Worm (Caenorhabditis elegans) whole organism, L3 larva: ENCODE measurements around the gene npl-4.1.
A peak's percentile ranks its signal among the peaks of the same experiment; 100 is the strongest.
"Not testable (repeated sequence)": the region's sequence is repeated elsewhere in the genome, so short reads cannot be mapped to it uniquely, and the experiment has no call there.

Experiments used
- R02D3.7 ChIP-seq: fragments of 150-350 bp; optimal IDR thresholded peaks from 2 replicates; lab custom pipeline; 2014; ENCODE audit warnings: missing biosample characterization, missing genetic modification characterization
- ZK546.5 ChIP-seq: sonication (generic microtip); optimal IDR thresholded peaks from 2 replicates; lab custom pipeline; 2017; ENCODE audit warnings: missing biosample characterization, missing genetic modification characterization
- aly-2 ChIP-seq: fragments of 150-350 bp; optimal IDR thresholded peaks from 2 replicates; lab custom pipeline; 2014; ENCODE audit warnings: missing biosample characterization, missing genetic modification characterization
- ama-1 ChIP-seq: fragments of 150-350 bp; optimal IDR thresholded peaks from 2 replicates; lab custom pipeline; 2018
- ceh-16 ChIP-seq: sonication (generic microtip); optimal IDR thresholded peaks from 2 replicates; lab custom pipeline; 2017; ENCODE audit warnings: missing biosample characterization, missing genetic modification characterization
- ceh-28 ChIP-seq: fragments of 150-350 bp; optimal IDR thresholded peaks from 2 replicates; lab custom pipeline; 2014; ENCODE audit warnings: missing biosample characterization, missing genetic modification reagents, missing genetic modification characterization
- ceh-82 ChIP-seq: fragments of 150-350 bp; optimal IDR thresholded peaks from 2 replicates; lab custom pipeline; 2014; ENCODE audit warnings: missing biosample characterization, missing genetic modification characterization
- ceh-9 ChIP-seq: sonication (generic microtip); optimal IDR thresholded peaks from 2 replicates; lab custom pipeline; 2018; ENCODE audit warnings: missing biosample characterization, missing genetic modification characterization
- egl-27 ChIP-seq: sonication (generic microtip); optimal IDR thresholded peaks from 4 replicates; lab custom pipeline; 2017; ENCODE audit warnings: missing biosample characterization, missing genetic modification reagents, missing genetic modification characterization
- elt-1 ChIP-seq: fragments of 150-350 bp; optimal IDR thresholded peaks from 2 replicates; lab custom pipeline; 2014; ENCODE audit warnings: missing biosample characterization, missing genetic modification characterization
- elt-2 ChIP-seq: sonication (generic microtip); optimal IDR thresholded peaks from 2 replicates; lab custom pipeline; 2016; ENCODE audit warnings: missing genetic modification reagents, mild to moderate bottlenecking, missing genetic modification characterization, missing compliant biosample characterization
- eor-1 ChIP-seq, 2 experiments: fragments of 150-350 bp; optimal IDR thresholded peaks; 2 replicates each; lab custom pipeline; 2014 to 2018; ENCODE audit warnings: missing biosample characterization in 2 of 2, missing genetic modification characterization in 2 of 2
- fkh-10 ChIP-seq: sonication (generic microtip); optimal IDR thresholded peaks from 2 replicates; lab custom pipeline; 2017; ENCODE audit warnings: missing biosample characterization, missing genetic modification reagents, missing genetic modification characterization
- fkh-2 ChIP-seq: fragments of 150-350 bp; optimal IDR thresholded peaks from 2 replicates; lab custom pipeline; 2014; ENCODE audit warnings: missing biosample characterization, missing genetic modification reagents, missing genetic modification characterization
- fos-1 ChIP-seq: fragments of 150-350 bp; optimal IDR thresholded peaks from 2 replicates; lab custom pipeline; 2014; ENCODE audit warnings: missing biosample characterization, missing genetic modification characterization
- hmg-11 ChIP-seq: sonication (generic microtip); optimal IDR thresholded peaks from 2 replicates; lab custom pipeline; 2016; ENCODE audit warnings: missing genetic modification characterization, missing compliant biosample characterization
- jun-1 ChIP-seq: fragments of 150-350 bp; optimal IDR thresholded peaks from 2 replicates; lab custom pipeline; 2014; ENCODE audit warnings: missing biosample characterization, missing genetic modification reagents, missing genetic modification characterization
- lin-15B ChIP-seq: fragments of 150-350 bp; optimal IDR thresholded peaks from 2 replicates; lab custom pipeline; 2014; ENCODE audit warnings: missing biosample characterization, missing genetic modification characterization
- lin-39 ChIP-seq: fragments of 150-350 bp; optimal IDR thresholded peaks from 2 replicates; lab custom pipeline; 2018; ENCODE audit warnings: missing biosample characterization, missing genetic modification reagents, missing genetic modification characterization
- lsy-12 ChIP-seq: sonication (generic microtip); optimal IDR thresholded peaks from 2 replicates; lab custom pipeline; 2016; ENCODE audit warnings: mild to moderate bottlenecking, missing genetic modification characterization, missing compliant biosample characterization
- mml-1 ChIP-seq: fragments of 150-350 bp; sonication (generic microtip); optimal IDR thresholded peaks from 3 replicates; lab custom pipeline; 2014; ENCODE audit warnings: missing biosample characterization, missing genetic modification characterization
- nfya-1 ChIP-seq: sonication (generic microtip); optimal IDR thresholded peaks from 2 replicates; lab custom pipeline; 2017; ENCODE audit warnings: missing genetic modification characterization, mild to moderate bottlenecking, missing compliant biosample characterization, antibody characterized with exemption, moderate library complexity; ENCODE audit not compliant: insufficient read depth
- nhr-12 ChIP-seq: fragments of 150-350 bp; optimal IDR thresholded peaks from 2 replicates; lab custom pipeline; 2014; ENCODE audit warnings: missing biosample characterization, missing genetic modification characterization
- nhr-237 ChIP-seq: fragments of 150-350 bp; optimal IDR thresholded peaks from 2 replicates; lab custom pipeline; 2014; ENCODE audit warnings: missing biosample characterization, missing genetic modification characterization
- nhr-25 ChIP-seq: sonication (generic microtip); optimal IDR thresholded peaks from 2 replicates; lab custom pipeline; 2017; ENCODE audit warnings: missing biosample characterization, missing genetic modification characterization
- nhr-43 ChIP-seq: sonication (generic microtip); optimal IDR thresholded peaks from 2 replicates; lab custom pipeline; 2016; ENCODE audit warnings: mild to moderate bottlenecking, missing genetic modification characterization, missing compliant biosample characterization; ENCODE audit not compliant: poor library complexity, severe bottlenecking
- nhr-67 ChIP-seq: fragments of 150-350 bp; optimal IDR thresholded peaks from 2 replicates; lab custom pipeline; 2014; ENCODE audit warnings: missing biosample characterization, missing genetic modification characterization
- nhr-77 ChIP-seq: fragments of 150-350 bp; optimal IDR thresholded peaks from 2 replicates; lab custom pipeline; 2014; ENCODE audit warnings: missing biosample characterization, missing genetic modification characterization
- pha-4 ChIP-seq: fragments of 150-350 bp; optimal IDR thresholded peaks from 2 replicates; lab custom pipeline; 2014; ENCODE audit warnings: missing biosample characterization, missing genetic modification reagents, missing genetic modification characterization
- pqm-1 ChIP-seq: fragments of 150-350 bp; optimal IDR thresholded peaks from 2 replicates; lab custom pipeline; 2017; ENCODE audit warnings: missing biosample characterization, missing genetic modification characterization, inconsistent platforms
- sea-2 ChIP-seq: fragments of 150-350 bp; sonication (generic microtip); optimal IDR thresholded peaks from 4 replicates; lab custom pipeline; 2014; ENCODE audit warnings: missing biosample characterization, missing genetic modification reagents, missing genetic modification characterization
- skn-1 ChIP-seq: fragments of 150-350 bp; optimal IDR thresholded peaks from 2 replicates; lab custom pipeline; 2014; ENCODE audit warnings: missing biosample characterization, missing genetic modification characterization
- snpc-4 ChIP-seq: fragments of 150-350 bp; optimal IDR thresholded peaks from 2 replicates; lab custom pipeline; 2014; ENCODE audit warnings: missing biosample characterization, missing genetic modification characterization
- tbx-2 ChIP-seq: sonication (generic microtip); optimal IDR thresholded peaks from 2 replicates; lab custom pipeline; 2016; ENCODE audit warnings: mild to moderate bottlenecking, missing genetic modification characterization, missing compliant biosample characterization
- unc-39 ChIP-seq: sonication (generic microtip); optimal IDR thresholded peaks from 4 replicates; lab custom pipeline; 2017; ENCODE audit warnings: missing biosample characterization, missing genetic modification characterization
- ztf-4 ChIP-seq: fragments of 150-350 bp; optimal IDR thresholded peaks from 2 replicates; lab custom pipeline; 2014; ENCODE audit warnings: missing biosample characterization, missing genetic modification characterization

npl-4.1 gene

DNA sequence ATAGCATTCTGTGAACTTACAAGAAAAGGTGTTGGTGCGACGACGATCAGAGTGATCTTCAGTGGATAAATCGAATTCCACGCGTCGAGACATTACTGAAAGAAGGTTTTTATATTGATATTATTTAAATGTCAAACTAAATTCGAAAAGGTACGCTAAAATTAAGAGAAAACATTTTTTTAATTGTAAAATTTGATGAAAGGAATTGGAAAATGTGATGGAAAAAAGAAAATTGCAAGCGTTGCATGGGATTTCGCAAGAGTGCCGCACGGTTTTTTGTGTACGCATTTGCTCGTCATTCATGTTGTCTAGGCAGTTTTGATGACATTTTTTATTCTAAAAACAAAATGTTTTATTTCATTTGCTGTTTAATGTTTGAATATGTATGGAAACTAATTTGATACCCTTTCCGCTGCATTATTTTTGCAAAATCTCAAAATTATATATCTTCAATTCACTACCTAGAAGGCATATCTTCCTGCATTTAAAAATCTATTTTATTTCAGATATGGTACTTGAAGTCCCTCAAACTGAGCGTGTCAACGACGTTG, at the start of gene npl-4.1, which contains the start of gene F59E12.6:
Gene npl-4.1 (plus strand): TSS at position 501 of the 551 bp plus-strand sequence.
Gene F59E12.6 (minus strand): TSS at position 101 of the 551 bp plus-strand sequence.
- not testable (repeated sequence) for TF ChIP-seq nhr-67 (tag; lab: Kevin White, UChicago); snpc-4 (tag; lab: Kevin White, UChicago); ceh-9

DNA sequence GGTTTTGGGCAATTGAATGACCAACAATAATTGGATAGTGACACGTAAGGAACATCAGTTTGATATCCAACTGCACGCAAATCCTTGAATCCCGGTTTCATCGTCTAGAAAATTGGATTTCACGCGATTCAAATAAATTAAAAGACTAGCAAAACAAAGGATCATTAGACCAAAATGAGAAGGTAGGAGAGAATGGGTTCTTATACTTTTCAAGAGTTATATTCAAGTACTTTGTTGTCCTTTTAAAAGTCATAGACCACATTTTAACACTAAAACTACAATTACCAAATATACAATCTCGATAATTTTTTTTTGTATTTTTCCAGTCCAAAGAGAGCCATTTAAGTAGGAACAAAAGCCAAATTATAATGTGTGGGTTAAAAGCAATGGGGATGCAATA, 48.8 kb upstream of the npl-4.1 start, which contains the start of gene T25E4.2:
Gene T25E4.2 (minus strand): TSS at position 101 of the 400 bp plus-strand sequence.
- TF ChIP-seq nhr-25 (no peak), nhr-237 (tag; lab: Kevin White, UChicago) (no peak), aly-2 (no peak), skn-1 (tag; lab: Kevin White, UChicago) (no peak), ama-1 (lab: Kevin White, UChicago) (no peak), hmg-11 (tag; lab: Kevin White, UChicago) (no peak), elt-2 (no peak), fkh-10 (GFP tag; lab: Kevin White, UChicago) (no peak), ceh-16 (tag; lab: Kevin White, UChicago) (no peak), elt-1 (tag; lab: Kevin White, UChicago) (no peak)

DNA sequence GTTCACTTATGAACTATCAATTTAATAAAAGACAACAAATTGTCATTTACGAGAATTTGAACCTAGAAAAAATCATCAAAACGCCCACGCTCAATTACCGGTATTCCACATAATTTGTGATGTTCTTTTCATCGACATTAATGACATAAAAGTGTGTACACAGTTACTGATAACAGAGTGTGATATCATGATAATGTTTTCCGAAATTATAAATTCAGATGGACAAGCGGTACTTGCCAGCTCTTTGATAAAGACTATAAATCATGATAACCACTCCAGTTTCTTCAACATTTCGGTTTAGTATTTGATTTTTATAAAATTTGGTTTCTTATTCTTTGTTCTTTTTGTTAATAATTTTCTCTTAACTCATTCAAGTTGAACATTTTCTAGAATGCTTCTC, 45.4 kb upstream of the npl-4.1 start, which contains the start of gene lys-8:
Gene lys-8 (plus strand): TSS at position 391 of the 400 bp plus-strand sequence.
- TF ChIP-seq pha-4 (tag; lab: Kevin White, UChicago) (peak; percentile 65), lin-39 (no peak), egl-27 (no peak), pqm-1 (peak; percentile 97), snpc-4 (tag; lab: Kevin White, UChicago) (peak; percentile 13), elt-2 (peak; percentile 100), nhr-43 (no peak), jun-1 (tag; lab: Kevin White, UChicago) (peak; percentile 52)

DNA sequence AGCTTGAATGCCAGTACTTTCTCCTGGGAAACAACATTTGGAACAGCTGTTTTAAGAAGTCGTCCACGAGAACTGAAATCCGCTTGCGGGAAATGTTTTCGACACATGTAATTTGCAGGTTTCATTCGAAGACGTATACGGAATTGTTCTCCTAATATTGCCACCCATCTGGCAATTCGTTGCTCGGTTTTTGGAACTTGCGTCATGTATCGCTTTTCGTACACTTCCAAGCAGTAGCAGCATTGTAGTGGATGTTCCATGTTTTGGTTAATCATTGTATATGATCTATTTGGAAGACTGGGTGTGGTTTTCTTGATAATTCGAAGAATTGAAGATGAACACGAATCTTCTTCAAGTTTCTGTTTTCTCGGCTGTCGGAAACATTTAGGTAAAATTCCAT, 43.4 kb upstream of the npl-4.1 start:
- no peak for TF ChIP-seq pqm-1
- TF ChIP-seq skn-1 (tag; lab: Kevin White, UChicago): no peak
- no peak for TF ChIP-seq nhr-77 (tag; lab: Kevin White, UChicago)
- no peak for TF ChIP-seq ceh-16 (tag; lab: Kevin White, UChicago)
- TF ChIP-seq ceh-28 (tag; lab: Kevin White, UChicago): no peak
- TF ChIP-seq hmg-11 (tag; lab: Kevin White, UChicago): no peak
- no peak for TF ChIP-seq ceh-82 (tag; lab: Kevin White, UChicago)
- no peak for TF ChIP-seq jun-1 (tag; lab: Kevin White, UChicago)
- TF ChIP-seq ceh-9: no peak
- TF ChIP-seq lsy-12 (tag; lab: Kevin White, UChicago): no peak
- TF ChIP-seq R02D3.7 (tag; lab: Kevin White, UChicago): no peak
- TF ChIP-seq nhr-237 (tag; lab: Kevin White, UChicago): no peak
- no peak for TF ChIP-seq ztf-4 (tag; lab: Kevin White, UChicago)
- TF ChIP-seq mml-1 (tag; lab: Kevin White, UChicago): no peak
- TF ChIP-seq sea-2 (GFP tag; lab: Kevin White, UChicago): no peak
- TF ChIP-seq ZK546.5: no peak
- TF ChIP-seq, all 47 proteins: peak for 0

DNA sequence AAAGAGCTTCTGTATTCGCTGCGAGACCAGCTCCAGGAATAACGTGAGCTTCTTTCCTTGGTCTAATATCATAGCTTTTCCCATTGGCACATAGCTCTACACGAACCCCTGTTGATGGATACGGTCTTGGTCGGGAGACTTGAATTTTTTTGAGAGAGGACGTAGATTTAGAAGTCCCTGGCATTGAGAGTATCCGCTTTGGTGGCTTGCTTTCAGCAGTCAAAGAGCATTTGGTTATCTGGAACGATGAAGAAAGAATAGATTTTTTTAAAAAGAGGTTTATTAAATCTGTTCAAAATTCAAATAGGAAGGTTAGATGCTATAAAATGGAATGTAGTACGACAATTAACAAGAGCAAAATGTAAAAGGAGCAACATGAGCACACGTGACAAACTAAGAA, 41.5 kb upstream of the npl-4.1 start, which contains the start of gene C17G10.13:
Gene C17G10.13 (minus strand): TSS at position 101 of the 400 bp plus-strand sequence.
- TF ChIP-seq fos-1: no peak
- TF ChIP-seq elt-2: peak; percentile 5

DNA sequence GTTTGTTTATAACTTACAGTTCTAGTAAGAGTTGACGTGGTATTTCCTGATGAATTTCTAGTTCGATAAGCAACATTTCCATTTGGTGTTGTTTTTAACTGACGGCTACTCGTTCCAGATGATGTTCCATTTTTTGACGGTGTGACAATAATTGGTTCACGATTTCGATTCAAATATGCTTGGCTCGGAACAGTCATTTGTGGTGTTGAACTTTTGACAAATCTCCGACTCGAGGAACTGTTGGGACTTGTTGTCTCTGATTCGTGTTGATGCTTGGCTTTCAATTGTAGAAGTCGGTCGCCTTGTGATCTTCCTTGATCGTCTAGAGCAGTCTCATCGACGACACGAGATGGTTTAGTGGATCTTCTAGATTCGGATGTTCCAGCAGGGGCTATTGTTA, 39.6 kb upstream of the npl-4.1 start:
- TF ChIP-seq tbx-2 (tag; lab: Kevin White, UChicago): no peak
- no peak for TF ChIP-seq nfya-1 (tag; lab: Kevin White, UChicago)
- TF ChIP-seq ama-1 (lab: Kevin White, UChicago): no peak
- no peak for TF ChIP-seq nhr-12 (tag; lab: Kevin White, UChicago)
- TF ChIP-seq fkh-2 (tag; lab: Kevin White, UChicago): no peak
- no peak for TF ChIP-seq elt-1 (tag; lab: Kevin White, UChicago)
- no peak for TF ChIP-seq skn-1 (tag; lab: Kevin White, UChicago)
- TF ChIP-seq pha-4 (tag; lab: Kevin White, UChicago): no peak
- TF ChIP-seq hmg-11 (tag; lab: Kevin White, UChicago): no peak
- TF ChIP-seq unc-39 (tag; lab: Kevin White, UChicago): no peak
- no peak for TF ChIP-seq R02D3.7 (tag; lab: Kevin White, UChicago)
- TF ChIP-seq eor-1 (tag; optimal IDR thresholded peaks at IDR 0.05; lab: Kevin White, UChicago): no peak
- TF ChIP-seq elt-2: no peak
- no peak for TF ChIP-seq lin-15B
- TF ChIP-seq ceh-9: no peak
